Worm (Caenorhabditis elegans): ENCODE data around the gene ZK896.1.
A peak's percentile ranks its signal among the peaks of the same experiment; 100 is the strongest.

ZK896.1 gene

DNA sequence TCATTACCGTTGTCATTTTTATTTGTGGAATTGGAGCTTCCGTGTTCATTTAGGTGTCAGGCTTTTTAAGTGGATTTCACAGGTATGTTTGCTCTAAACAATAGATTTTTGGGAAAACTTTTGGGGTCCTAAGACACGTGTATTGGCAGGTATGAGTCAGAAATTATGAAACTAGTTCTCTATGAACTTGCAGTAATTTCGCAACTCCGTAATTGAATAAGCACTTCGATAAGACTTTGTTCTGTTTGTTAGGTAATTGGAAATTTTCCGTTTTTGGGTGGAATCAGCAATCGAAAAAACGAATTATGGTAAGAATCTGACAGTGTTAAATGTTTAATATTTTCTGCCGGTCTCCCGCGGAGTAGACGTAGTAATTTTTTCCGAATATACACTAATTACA, 22.0 kb upstream of the ZK896.1 start:
- TF ChIP-seq unc-62 (GFP tag; optimal IDR thresholded peaks at IDR 0.05 in 1 of 2): peak in 1 of 2 experiments; percentile 74
- TF ChIP-seq unc-62 (tag; optimal IDR thresholded peaks at IDR 0.05): no peak
- no peak for TF ChIP-seq pha-4 (GFP tag; IDR thresholded peaks at IDR 0.05)
- TF ChIP-seq pha-4 (tag; optimal IDR thresholded peaks at IDR 0.05): no peak
- TF ChIP-seq daf-16 (GFP tag; optimal IDR thresholded peaks at IDR 0.05): no peak
- TF ChIP-seq daf-16 (tag; optimal IDR thresholded peaks at IDR 0.05): peak; percentile 17
- no peak for TF ChIP-seq aha-1 (tag)

ce11 chrIV:12896371-12896882, 21.3 kb upstream of the ZK896.1 start, which contains the start of gene K08D8.7:
TSS of gene K08D8.7 (plus strand) at chrIV:12896832.
- peak; percentile 33; the same call in 1 of the 2 replicates for TF ChIP-seq dmd-6 (GFP tag; IDR thresholded peaks at IDR 0.05)
- no peak for TF ChIP-seq F49E8.2 (tag; optimal IDR thresholded peaks at IDR 0.05; ENCODE audit: borderline replicate concordance)
- TF ChIP-seq daf-16 (GFP tag; optimal IDR thresholded peaks at IDR 0.05): no peak
- TF ChIP-seq daf-16 (tag; optimal IDR thresholded peaks at IDR 0.05): peak; percentile 24
- TF ChIP-seq dve-1 (tag; optimal IDR thresholded peaks at IDR 0.05; ENCODE audit: insufficient read depth): peak; percentile 23
- TF ChIP-seq pqm-1 (tag; optimal IDR thresholded peaks at IDR 0.05): peak; percentile 40
- TF ChIP-seq nhr-28 (tag; optimal IDR thresholded peaks at IDR 0.05): peak; percentile 41

ce11 chrIV:12894996-12895395, 19.8 kb upstream of the ZK896.1 start, which contains the start of gene K08D8.11:
TSS of gene K08D8.11 (plus strand) at chrIV:12895296.
- TF ChIP-seq T26A8.4 (GFP tag; IDR thresholded peaks at IDR 0.05): no peak

DNA sequence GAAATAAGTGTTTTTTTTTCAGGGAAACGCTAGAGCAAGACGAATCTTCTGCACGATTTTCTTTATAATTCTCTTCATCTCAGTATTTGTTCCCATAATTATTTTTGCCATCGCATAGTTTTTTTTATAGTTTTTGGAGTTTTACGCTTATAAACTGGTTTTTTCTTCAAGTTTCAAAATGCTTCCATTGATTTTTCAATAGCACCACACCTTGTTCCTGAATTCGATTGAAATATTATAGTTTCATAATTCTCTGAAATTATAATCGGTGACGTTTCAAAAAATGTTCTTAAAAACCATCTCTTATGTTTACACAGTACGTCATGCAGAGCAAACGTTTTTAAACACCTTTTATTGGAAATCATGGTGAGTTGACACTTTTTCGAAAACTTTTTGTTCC, 18.0 kb upstream of the ZK896.1 start, which contains the start of gene K08D8.12:
Gene K08D8.12, plus strand, starts transcription at position 301 of the 400 bp plus-strand sequence.
- TF ChIP-seq dmd-6 (GFP tag; IDR thresholded peaks at IDR 0.05) (peak; percentile 20; the same call in 1 of the 2 replicates), ceh-44 (GFP tag; IDR thresholded peaks at IDR 0.05) (no peak), daf-16 (GFP tag; optimal IDR thresholded peaks at IDR 0.05) (no peak), daf-16 (tag; optimal IDR thresholded peaks at IDR 0.05) (peak; percentile 32)

- TF ChIP-seq ces-1 (GFP tag; optimal IDR thresholded peaks at IDR 0.05) (no peak), nhr-11 (tag; optimal IDR thresholded peaks at IDR 0.05) (no peak), ceh-28 (tag; optimal IDR thresholded peaks at IDR 0.05) (no peak), cey-2 (tag; optimal IDR thresholded peaks at IDR 0.05; ENCODE audit: borderline replicate concordance, insufficient read depth) (no peak), snpc-1.2 (GFP tag; IDR thresholded peaks at IDR 0.05) (no peak), lin-39 (tag; optimal IDR thresholded peaks at IDR 0.05) (no peak), aly-2 (tag; optimal IDR thresholded peaks at IDR 0.05) (no peak), nhr-48 (tag; optimal IDR thresholded peaks at IDR 0.05) (no peak), hlh-30 (tag; optimal IDR thresholded peaks at IDR 0.05; ENCODE audit: insufficient read depth) (no peak), nhr-25 (tag; optimal IDR thresholded peaks at IDR 0.05; ENCODE audit: borderline replicate concordance, insufficient read depth) (no peak), unc-39 (tag; optimal IDR thresholded peaks at IDR 0.05) (no peak), lin-13 (GFP tag; optimal IDR thresholded peaks at IDR 0.05) (no peak), lin-15B (tag; optimal IDR thresholded peaks at IDR 0.05) (no peak), hmg-1.1 (GFP tag; IDR thresholded peaks at IDR 0.05) (no peak), D1046.2 (GFP tag; IDR thresholded peaks at IDR 0.05) (no peak), rbr-2 (tag; optimal IDR thresholded peaks at IDR 0.05) (no peak), dmd-8 (GFP tag; IDR thresholded peaks at IDR 0.05) (no peak), duxl-1 (tag; optimal IDR thresholded peaks at IDR 0.05; ENCODE audit: poor library complexity) (no peak), Y48G9A.11 (GFP tag; IDR thresholded peaks at IDR 0.05) (no peak), pha-4 (GFP tag; IDR thresholded peaks at IDR 0.05) (no peak), pha-4 (tag; optimal IDR thresholded peaks at IDR 0.05) (no peak)
Measured at ce11 chrIV:12892194-12892593, 17.0 kb upstream of the ZK896.1 start, which contains the start of gene K08D8.1. TSS of gene K08D8.1 (plus strand) at chrIV:12892494.

All from whole organism, L4 larva.